Fruit fly (Drosophila melanogaster): ENCODE data around the gene prg.

DNA sequence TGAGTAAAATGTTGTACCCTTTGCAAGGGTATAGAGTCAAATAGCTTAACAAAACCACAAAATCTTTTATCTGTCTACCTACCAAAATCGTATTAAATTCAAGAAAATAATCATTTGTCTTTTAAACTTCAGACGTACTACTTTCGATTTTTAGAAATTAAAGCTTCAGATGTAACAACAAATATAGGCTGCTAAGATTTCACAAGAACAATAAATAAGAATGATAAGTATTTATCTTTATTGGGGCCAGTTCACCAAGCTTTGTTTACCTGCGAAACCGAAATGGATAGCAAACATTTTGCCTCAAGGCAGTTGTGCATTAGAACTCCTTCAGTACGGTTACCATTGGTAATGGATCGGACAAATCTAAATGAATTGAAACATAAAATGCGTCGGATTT is 26.2 kb downstream of the prg start, which contains the start of gene CG43400:
- TF ChIP-seq Eip93F (GFP tag; optimal IDR thresholded peaks at IDR 0.05): no peak
- no peak for TF ChIP-seq achi (GFP tag; optimal IDR thresholded peaks at IDR 0.05)
